Worm (Caenorhabditis elegans) whole organism, late embryonic: Measurements from ENCODE around the gene atgl-1.

Experiments
- C38D4.7 ChIP-seq: fragments of 200-800 bp; sonication (Bioruptor generic); optimal IDR thresholded peaks from 2 replicates; lab custom pipeline; 2018; ENCODE audit warnings: mild to moderate bottlenecking, missing genetic modification characterization, moderate library complexity, missing compliant biosample characterization
- F13H6.1 ChIP-seq: sonication (generic microtip); optimal IDR thresholded peaks from 2 replicates; lab custom pipeline; 2016; ENCODE audit warnings: missing genetic modification characterization, missing compliant biosample characterization
- K02D7.2 ChIP-seq: sonication (generic microtip); optimal IDR thresholded peaks from 2 replicates; lab custom pipeline; 2017; ENCODE audit warnings: mild to moderate bottlenecking, missing genetic modification characterization, missing compliant biosample characterization
- K09A11.1 ChIP-seq: sonication (generic microtip); optimal IDR thresholded peaks from 2 replicates; lab custom pipeline; 2017; ENCODE audit warnings: antibody characterized with exemption, mild to moderate bottlenecking, missing genetic modification characterization, missing compliant biosample characterization; ENCODE audit not compliant: insufficient read depth
- Y22D7AL.16 ChIP-seq: sonication (generic microtip); optimal IDR thresholded peaks from 2 replicates; lab custom pipeline; 2016; ENCODE audit warnings: missing genetic modification characterization, missing compliant biosample characterization
- ahr-1 ChIP-seq: sonication (generic microtip); optimal IDR thresholded peaks from 2 replicates; lab custom pipeline; 2016; ENCODE audit warnings: missing genetic modification characterization, missing compliant biosample characterization
- ceh-14 ChIP-seq: sonication (generic microtip); optimal IDR thresholded peaks from 2 replicates; lab custom pipeline; 2016; ENCODE audit warnings: missing genotype, missing genetic modification characterization, missing compliant biosample characterization
- ceh-19 ChIP-seq: fragments of 200-800 bp; sonication (Bioruptor generic); optimal IDR thresholded peaks from 2 replicates; lab custom pipeline; 2018; ENCODE audit warnings: mild to moderate bottlenecking, missing genetic modification characterization, missing compliant biosample characterization
- ceh-2 ChIP-seq: sonication (generic microtip); optimal IDR thresholded peaks from 2 replicates; lab custom pipeline; 2016; ENCODE audit warnings: missing genotype, missing genetic modification characterization, missing compliant biosample characterization
- ceh-24 ChIP-seq: sonication (generic microtip); optimal IDR thresholded peaks from 2 replicates; lab custom pipeline; 2016; ENCODE audit warnings: mild to moderate bottlenecking, missing genetic modification characterization, missing compliant biosample characterization
- ceh-31 ChIP-seq: sonication (generic microtip); optimal IDR thresholded peaks from 2 replicates; lab custom pipeline; 2016; ENCODE audit warnings: missing genetic modification characterization, missing compliant biosample characterization
- ceh-34 ChIP-seq: sonication (generic microtip); optimal IDR thresholded peaks from 2 replicates; lab custom pipeline; 2016; ENCODE audit warnings: mild to moderate bottlenecking, missing genetic modification characterization, missing compliant biosample characterization
- ceh-48 ChIP-seq: sonication (generic microtip); optimal IDR thresholded peaks from 2 replicates; lab custom pipeline; 2016; ENCODE audit warnings: missing genetic modification characterization, inconsistent platforms, missing compliant biosample characterization
- ceh-6 ChIP-seq: fragments of 200-800 bp; sonication (Bioruptor generic); optimal IDR thresholded peaks from 2 replicates; lab custom pipeline; 2018; ENCODE audit warnings: mild to moderate bottlenecking, missing genetic modification characterization, missing compliant biosample characterization
- ceh-9 ChIP-seq: sonication (generic microtip); optimal IDR thresholded peaks from 2 replicates; lab custom pipeline; 2016; ENCODE audit warnings: mild to moderate bottlenecking, missing genetic modification characterization, inconsistent platforms, missing compliant biosample characterization
- elt-4 ChIP-seq: sonication (generic microtip); optimal IDR thresholded peaks from 2 replicates; lab custom pipeline; 2016; ENCODE audit warnings: missing genetic modification characterization, missing compliant biosample characterization
- eyg-1 ChIP-seq: sonication (generic microtip); optimal IDR thresholded peaks from 2 replicates; lab custom pipeline; 2016; ENCODE audit warnings: missing genotype, missing genetic modification characterization, missing compliant biosample characterization
- fax-1 ChIP-seq: sonication (generic microtip); optimal IDR thresholded peaks from 2 replicates; lab custom pipeline; 2016; ENCODE audit warnings: missing genotype, missing genetic modification characterization, missing compliant biosample characterization
- hlh-6 ChIP-seq: sonication (generic microtip); optimal IDR thresholded peaks from 2 replicates; lab custom pipeline; 2016; ENCODE audit warnings: missing genotype, missing genetic modification characterization, missing compliant biosample characterization
- lin-11 ChIP-seq: fragments of 200-800 bp; sonication (Bioruptor generic); optimal IDR thresholded peaks from 2 replicates; lab custom pipeline; 2018; ENCODE audit warnings: mild to moderate bottlenecking, missing genetic modification characterization, missing compliant biosample characterization
- madf-2 ChIP-seq: sonication (generic microtip); optimal IDR thresholded peaks from 2 replicates; lab custom pipeline; 2017; ENCODE audit warnings: missing genetic modification characterization, missing compliant biosample characterization
- nfya-1 ChIP-seq: sonication (generic microtip); optimal IDR thresholded peaks from 2 replicates; lab custom pipeline; 2017; ENCODE audit warnings: missing genetic modification characterization, mild to moderate bottlenecking, missing compliant biosample characterization, antibody characterized with exemption, moderate library complexity
- nhr-11 ChIP-seq: fragments of 150-350 bp; optimal IDR thresholded peaks from 2 replicates; lab custom pipeline; 2014; ENCODE audit warnings: missing biosample characterization, missing genetic modification characterization
- nhr-232 ChIP-seq: sonication (generic microtip); optimal IDR thresholded peaks from 2 replicates; lab custom pipeline; 2016; ENCODE audit warnings: missing genetic modification characterization, missing compliant biosample characterization
- npax-4 ChIP-seq: sonication (generic microtip); optimal IDR thresholded peaks from 2 replicates; lab custom pipeline; 2016; ENCODE audit warnings: missing genetic modification characterization, missing compliant biosample characterization
- odd-2 ChIP-seq: sonication (generic microtip); optimal IDR thresholded peaks from 2 replicates; lab custom pipeline; 2017; ENCODE audit warnings: antibody characterized with exemption, mild to moderate bottlenecking, missing genetic modification characterization, missing compliant biosample characterization
- pag-3 ChIP-seq: sonication (generic microtip); optimal IDR thresholded peaks from 2 replicates; lab custom pipeline; 2016; ENCODE audit warnings: missing compliant biosample characterization, missing genetic modification characterization, borderline replicate concordance
- pat-9 ChIP-seq: fragments of 200-800 bp; sonication (Bioruptor generic); optimal IDR thresholded peaks from 2 replicates; lab custom pipeline; 2018; ENCODE audit warnings: mild to moderate bottlenecking, missing genetic modification characterization, moderate library complexity, missing compliant biosample characterization
- pha-4 ChIP-seq: fragments of 150-350 bp; optimal IDR thresholded peaks from 2 replicates; lab custom pipeline; 2018; ENCODE audit warnings: missing biosample characterization, missing genetic modification reagents, missing genetic modification characterization
- pqm-1 ChIP-seq: sonication (generic microtip); optimal IDR thresholded peaks from 2 replicates; lab custom pipeline; 2016; ENCODE audit warnings: missing genetic modification characterization, missing compliant biosample characterization
- pros-1 ChIP-seq: fragments of 150-350 bp; optimal IDR thresholded peaks from 2 replicates; lab custom pipeline; 2014; ENCODE audit warnings: missing biosample characterization, missing genetic modification reagents, missing genetic modification characterization
- rnt-1 ChIP-seq: sonication (generic microtip); optimal IDR thresholded peaks from 2 replicates; lab custom pipeline; 2016; ENCODE audit warnings: missing genetic modification characterization, missing compliant biosample characterization
- sdc-2 ChIP-seq: sonication (generic microtip); optimal IDR thresholded peaks from 2 replicates; lab custom pipeline; 2016; ENCODE audit warnings: missing genotype, missing genetic modification characterization, missing compliant biosample characterization
- sox-2 ChIP-seq: fragments of 200-800 bp; sonication (Bioruptor generic); IDR thresholded peaks from 2 replicates; pipeline ENCODE4 v1.3.6; 2022; ENCODE audit warnings: missing genetic modification reagents, missing genetic modification characterization, missing compliant biosample characterization
- sox-4 ChIP-seq: sonication (generic microtip); optimal IDR thresholded peaks from 2 replicates; lab custom pipeline; 2017; ENCODE audit warnings: mild to moderate bottlenecking, missing genetic modification characterization, inconsistent platforms, missing compliant biosample characterization
- syd-9 ChIP-seq: sonication (generic microtip); optimal IDR thresholded peaks from 2 replicates; lab custom pipeline; 2016; ENCODE audit warnings: mild to moderate bottlenecking, missing genetic modification characterization, moderate library complexity, missing compliant biosample characterization
- tbx-2 ChIP-seq: sonication (generic microtip); optimal IDR thresholded peaks from 2 replicates; lab custom pipeline; 2016; ENCODE audit warnings: missing genetic modification characterization, missing compliant biosample characterization
- ttx-3 ChIP-seq: sonication (generic microtip); optimal IDR thresholded peaks from 2 replicates; lab custom pipeline; 2016; ENCODE audit warnings: missing genetic modification reagents, missing genetic modification characterization, missing compliant biosample characterization
- unc-3 ChIP-seq, 2 experiments: fragments of 200-800 bp in 1 of 2; sonication (Bioruptor generic) in 1 of 2; sonication (generic microtip) in 1 of 2; conservative IDR thresholded peaks in 1 of 2; optimal IDR thresholded peaks in 1 of 2; 2 replicates each; pipeline versions ENCODE4 v1.3.6 to Lab custom; 2016 to 2022; ENCODE audit warnings: missing compliant biosample characterization in 2 of 2, missing genetic modification characterization in 2 of 2, missing genetic modification reagents in 1 of 2
- unc-42 ChIP-seq: sonication (generic microtip); optimal IDR thresholded peaks from 2 replicates; lab custom pipeline; 2016; ENCODE audit warnings: missing genotype, missing genetic modification characterization, missing compliant biosample characterization
- unc-55 ChIP-seq: sonication (generic microtip); optimal IDR thresholded peaks from 2 replicates; lab custom pipeline; 2017; ENCODE audit warnings: missing biosample characterization, missing genetic modification reagents, missing genetic modification characterization
- unc-86 ChIP-seq: sonication (generic microtip); optimal IDR thresholded peaks from 2 replicates; lab custom pipeline; 2016; ENCODE audit warnings: missing genetic modification characterization, missing compliant biosample characterization
- ztf-16 ChIP-seq: sonication (generic microtip); optimal IDR thresholded peaks from 2 replicates; lab custom pipeline; 2017; ENCODE audit warnings: missing genetic modification characterization, missing compliant biosample characterization

atgl-1 gene

DNA sequence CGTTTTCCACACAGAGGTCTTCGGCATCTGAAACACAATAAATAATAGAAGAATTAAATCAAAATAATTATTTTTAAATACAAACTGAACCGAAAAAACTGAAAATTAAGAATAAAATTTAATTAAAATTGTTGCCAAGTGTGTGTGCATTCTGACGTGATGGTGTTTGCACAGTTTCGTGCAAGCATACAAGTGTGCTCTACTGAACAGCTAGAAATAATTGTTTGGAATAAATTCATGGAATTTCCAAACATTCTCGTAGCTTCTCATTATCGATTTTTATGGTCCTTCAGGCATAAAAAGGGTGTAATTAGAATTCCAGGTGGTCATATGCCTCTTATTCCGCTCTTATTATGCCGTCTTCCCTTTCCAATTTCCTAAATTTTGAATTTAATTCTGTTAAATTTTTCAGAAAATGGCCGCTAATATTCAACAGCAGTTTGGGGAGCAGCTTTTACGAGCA, 12.5 kb upstream of the atgl-1 start, which contains the start of the genes mrps-17 and txdc-9:
Gene mrps-17 (minus strand): TSS at position 33 of the 463 bp plus-strand sequence.
Gene txdc-9 (plus strand): TSS at position 413 of the 463 bp plus-strand sequence.
- TF ChIP-seq C38D4.7 (no peak), syd-9 (no peak), pha-4 (tag; lab: Kevin White, UChicago) (no peak), unc-86 (tag; lab: Kevin White, UChicago) (peak; percentile 52), rnt-1 (tag; lab: Kevin White, UChicago) (no peak), hlh-6 (tag; lab: Kevin White, UChicago) (no peak), ahr-1 (tag; lab: Kevin White, UChicago) (no peak), ceh-14 (tag; lab: Kevin White, UChicago) (peak; percentile 94), ceh-19 (no peak), Y22D7AL.16 (tag; lab: Kevin White, UChicago) (no peak), nhr-11 (tag; lab: Kevin White, UChicago) (no peak), ceh-24 (tag; lab: Kevin White, UChicago) (no peak), ztf-16 (tag; lab: Kevin White, UChicago) (no peak), sdc-2 (tag; lab: Kevin White, UChicago) (no peak), ceh-48 (tag; lab: Kevin White, UChicago) (peak; percentile 47), ceh-6 (GFP tag; lab: Kevin White, UChicago) (no peak), unc-3 (GFP tag; conservative IDR thresholded peaks at IDR 0.05; lab: Robert Waterston, UW) (no peak), unc-3 (tag; optimal IDR thresholded peaks at IDR 0.05; lab: Kevin White, UChicago) (no peak), sox-4 (no peak), ceh-2 (tag; lab: Kevin White, UChicago) (peak; percentile 21), ttx-3 (tag; lab: Kevin White, UChicago) (no peak), sox-2 (GFP tag; lab: Robert Waterston, UW) (no peak), unc-55 (GFP tag; lab: Kevin White, UChicago) (peak; percentile 27), npax-4 (no peak), ceh-9 (tag; lab: Kevin White, UChicago) (no peak), fax-1 (tag; lab: Kevin White, UChicago) (no peak), pqm-1 (no peak), ceh-34 (tag; lab: Kevin White, UChicago) (peak; percentile 31), pros-1 (tag; lab: Kevin White, UChicago) (no peak), eyg-1 (tag; lab: Kevin White, UChicago) (no peak), K09A11.1 (tag; lab: Kevin White, UChicago) (no peak), pat-9 (tag; lab: Kevin White, UChicago) (no peak), K02D7.2 (no peak), elt-4 (tag; lab: Kevin White, UChicago) (no peak), nfya-1 (tag; lab: Kevin White, UChicago) (peak; percentile 65), ceh-31 (tag; lab: Kevin White, UChicago) (peak; percentile 66), F13H6.1 (tag; lab: Kevin White, UChicago) (no peak), nhr-232 (tag; lab: Kevin White, UChicago) (no peak), odd-2 (tag; lab: Kevin White, UChicago) (no peak), pag-3 (no peak), lin-11 (tag; lab: Kevin White, UChicago) (no peak), madf-2 (tag; lab: Kevin White, UChicago) (no peak), unc-42 (tag; lab: Kevin White, UChicago) (peak; percentile 99), tbx-2 (tag; lab: Kevin White, UChicago) (peak; percentile 36)
- TF ChIP-seq, all 69 proteins: peak for 10
